Worm (Caenorhabditis elegans) whole organism, L4 larva: ENCODE data around the gene C27C12.4.
A peak's percentile ranks its signal among the peaks of the same experiment; 100 is the strongest.

Experiments
- D1046.2 ChIP-seq: fragments of 200-800 bp; sonication (Bioruptor generic); IDR thresholded peaks from 2 replicates; pipeline ENCODE4 v1.3.6; 2022; ENCODE audit warnings: missing genetic modification characterization, missing compliant biosample characterization
- F37D6.2 ChIP-seq: sonication (generic microtip); optimal IDR thresholded peaks from 2 replicates; lab custom pipeline; 2016; ENCODE audit warnings: mild to moderate bottlenecking, missing genetic modification characterization, missing compliant biosample characterization
- R02D3.7 ChIP-seq: fragments of 150-350 bp; sonication (generic microtip); optimal IDR thresholded peaks from 3 replicates; lab custom pipeline; 2014; ENCODE audit warnings: missing biosample characterization, missing genetic modification characterization
- Y105C5A.15 ChIP-seq: fragments of 200-800 bp; sonication (Bioruptor generic); IDR thresholded peaks from 2 replicates; pipeline ENCODE4 v1.3.6; 2022; ENCODE audit warnings: missing genetic modification characterization, missing compliant biosample characterization
- Y75B8A.6 ChIP-seq: fragments of 200-800 bp; sonication (Bioruptor generic); IDR thresholded peaks from 2 replicates; pipeline ENCODE4 v1.3.6; 2022; ENCODE audit warnings: missing genetic modification reagents, missing genetic modification characterization, missing compliant biosample characterization
- aha-1 ChIP-seq: fragments of 150-350 bp; peaks from one replicate; lab custom pipeline; 2014; ENCODE audit warnings: missing biosample characterization, missing genetic modification characterization
- daf-16 ChIP-seq, 3 experiments: sonication (generic microtip); optimal IDR thresholded peaks; 2 replicates each; lab custom pipeline; 2016 to 2017; ENCODE audit warnings: missing genetic modification characterization in 3 of 3, missing genetic modification reagents in 3 of 3, mild to moderate bottlenecking in 2 of 3, missing compliant biosample characterization in 2 of 3, missing biosample characterization in 1 of 3, moderate library complexity in 1 of 3
- dmd-6 ChIP-seq: fragments of 200-800 bp; sonication (Bioruptor generic); IDR thresholded peaks from 2 replicates; pipeline ENCODE4 v1.3.6; 2022; ENCODE audit warnings: missing genetic modification reagents, missing genetic modification characterization, missing compliant biosample characterization
- dmd-8 ChIP-seq: fragments of 200-800 bp; sonication (Bioruptor generic); IDR thresholded peaks from 2 replicates; pipeline ENCODE4 v1.3.6; 2022; ENCODE audit warnings: missing genetic modification characterization, missing compliant biosample characterization
- dve-1 ChIP-seq: sonication (generic microtip); optimal IDR thresholded peaks from 2 replicates; lab custom pipeline; 2017; ENCODE audit warnings: antibody characterized with exemption, mild to moderate bottlenecking, missing genetic modification characterization, missing compliant biosample characterization; ENCODE audit not compliant: insufficient read depth
- egl-43 ChIP-seq: fragments of 200-800 bp; sonication (Bioruptor generic); IDR thresholded peaks from 2 replicates; pipeline ENCODE4 v1.3.6; 2022; ENCODE audit warnings: missing genetic modification reagents, missing genetic modification characterization, missing compliant biosample characterization
- hif-1 ChIP-seq, 2 experiments: sonication (generic microtip); optimal IDR thresholded peaks; 2 replicates each; lab custom pipeline; 2016 to 2017; ENCODE audit warnings: missing compliant biosample characterization in 2 of 2, missing genetic modification characterization in 2 of 2, missing genetic modification reagents in 2 of 2, missing genotype in 2 of 2, mild to moderate bottlenecking in 1 of 2
- hlh-11 ChIP-seq: fragments of 200-800 bp; sonication (Bioruptor generic); optimal IDR thresholded peaks from 2 replicates; lab custom pipeline; 2018; ENCODE audit warnings: mild to moderate bottlenecking, missing genetic modification characterization, missing compliant biosample characterization
- hmg-1.1 ChIP-seq: fragments of 200-800 bp; sonication (Bioruptor generic); IDR thresholded peaks from 2 replicates; pipeline ENCODE4 v1.3.6; 2022; ENCODE audit warnings: missing genetic modification reagents, missing genetic modification characterization, missing compliant biosample characterization
- lir-3 ChIP-seq: sonication (generic microtip); optimal IDR thresholded peaks from 2 replicates; lab custom pipeline; 2016; ENCODE audit warnings: mild to moderate bottlenecking, missing genetic modification characterization, missing compliant biosample characterization
- mep-1 ChIP-seq: fragments of 150-350 bp; sonication (generic microtip); optimal IDR thresholded peaks from 3 replicates; lab custom pipeline; 2014; ENCODE audit warnings: missing biosample characterization, missing genetic modification characterization
- mes-2 ChIP-seq: sonication (generic microtip); optimal IDR thresholded peaks from 2 replicates; lab custom pipeline; 2016; ENCODE audit warnings: missing genotype, mild to moderate bottlenecking, missing genetic modification characterization, missing compliant biosample characterization; ENCODE audit not compliant: poor library complexity, severe bottlenecking
- nhr-237 ChIP-seq: sonication (generic microtip); optimal IDR thresholded peaks from 2 replicates; lab custom pipeline; 2017; ENCODE audit warnings: missing biosample characterization, missing genetic modification characterization
- nhr-25 ChIP-seq: sonication (generic microtip); optimal IDR thresholded peaks from 2 replicates; lab custom pipeline; 2017; ENCODE audit warnings: missing genetic modification characterization, mild to moderate bottlenecking, missing compliant biosample characterization, antibody characterized with exemption, moderate library complexity, borderline replicate concordance; ENCODE audit not compliant: insufficient read depth
- nhr-28 ChIP-seq: fragments of 150-350 bp; optimal IDR thresholded peaks from 2 replicates; lab custom pipeline; 2014; ENCODE audit warnings: missing biosample characterization, missing genetic modification characterization
- rbr-2 ChIP-seq: sonication (generic microtip); optimal IDR thresholded peaks from 2 replicates; lab custom pipeline; 2016; ENCODE audit warnings: missing genotype, missing genetic modification characterization, missing compliant biosample characterization
- sdz-12 ChIP-seq: fragments of 200-800 bp; sonication (Bioruptor generic); optimal IDR thresholded peaks from 2 replicates; lab custom pipeline; 2018; ENCODE audit warnings: mild to moderate bottlenecking, missing genetic modification characterization, missing compliant biosample characterization
- spr-3 ChIP-seq: fragments of 200-800 bp; sonication (Bioruptor generic); optimal IDR thresholded peaks from 2 replicates; lab custom pipeline; 2018; ENCODE audit warnings: mild to moderate bottlenecking, missing genetic modification characterization, missing compliant biosample characterization
- tra-1 ChIP-seq: fragments of 200-800 bp; sonication (Bioruptor generic); IDR thresholded peaks from 2 replicates; pipeline ENCODE4 v1.3.6; 2022; ENCODE audit warnings: missing genetic modification reagents, missing genetic modification characterization, missing compliant biosample characterization
- unc-39 ChIP-seq: sonication (generic microtip); optimal IDR thresholded peaks from 2 replicates; lab custom pipeline; 2017; ENCODE audit warnings: missing biosample characterization, missing genetic modification characterization
- unc-62 ChIP-seq, 3 experiments: fragments of 150-350 bp in 1 of 3; sonication (generic microtip); optimal IDR thresholded peaks in 2 of 3; peaks in 1 of 3; 1 replicate in 1 of 3; 2 replicates in 2 of 3; lab custom pipeline; 2014 to 2017; ENCODE audit warnings: missing biosample characterization in 3 of 3, missing genetic modification characterization in 3 of 3, missing genetic modification reagents in 3 of 3, missing genotype in 1 of 3
- zag-1 ChIP-seq: fragments of 150-350 bp; optimal IDR thresholded peaks from 2 replicates; lab custom pipeline; 2014; ENCODE audit warnings: missing biosample characterization, missing genetic modification characterization
- zfp-3 ChIP-seq: fragments of 200-800 bp; sonication (Bioruptor generic); conservative IDR thresholded peaks from 2 replicates; pipeline ENCODE4 v1.3.6; 2022; ENCODE audit warnings: missing genetic modification reagents, missing genetic modification characterization, missing compliant biosample characterization
- zip-2 ChIP-seq: fragments of 150-350 bp; optimal IDR thresholded peaks from 2 replicates; lab custom pipeline; 2014; ENCODE audit warnings: missing biosample characterization, missing genetic modification characterization

The C27C12.4 gene

DNA sequence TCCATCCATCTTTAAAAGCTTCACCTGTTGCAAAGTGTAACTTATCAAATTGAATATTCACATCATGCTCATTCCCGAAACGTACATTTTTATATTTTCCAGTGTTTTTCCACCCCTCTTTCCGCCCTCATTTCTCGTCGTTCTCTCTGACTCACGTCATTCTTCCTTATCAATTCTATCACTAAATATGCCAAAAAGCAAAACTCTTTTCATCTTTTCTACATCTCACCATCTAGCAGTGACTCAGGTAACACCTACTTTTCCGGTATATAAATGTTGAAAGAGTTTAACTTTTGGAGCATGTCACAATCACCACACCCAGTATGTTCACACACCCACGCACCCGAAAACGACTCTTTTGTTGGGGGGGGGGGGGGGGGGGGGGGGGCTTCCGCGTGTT is 9.4 kb upstream of the C27C12.4 start (continued):
- TF ChIP-seq unc-62 (GFP tag; optimal IDR thresholded peaks at IDR 0.05 in 1 of 2; lab: Kevin White, UChicago) = peak in 1 of 2 experiments; percentile 92
- TF ChIP-seq unc-62 (tag; optimal IDR thresholded peaks at IDR 0.05; lab: Kevin White, UChicago) = no peak
- no peak for TF ChIP-seq tra-1
- no peak for TF ChIP-seq D1046.2 (GFP tag; lab: Robert Waterston, UW)
- TF ChIP-seq spr-3 (GFP tag; lab: Kevin White, UChicago) = no peak
- peak; percentile 70 for TF ChIP-seq dmd-6 (GFP tag; lab: Robert Waterston, UW)
- no peak for TF ChIP-seq Y75B8A.6 (GFP tag; lab: Robert Waterston, UW)
- no peak for TF ChIP-seq sdz-12 (GFP tag; lab: Kevin White, UChicago)
- TF ChIP-seq mes-2 (tag; lab: Kevin White, UChicago) = peak; percentile 32
- no peak for TF ChIP-seq Y105C5A.15
- TF ChIP-seq nhr-237 (tag; lab: Kevin White, UChicago) = no peak

DNA sequence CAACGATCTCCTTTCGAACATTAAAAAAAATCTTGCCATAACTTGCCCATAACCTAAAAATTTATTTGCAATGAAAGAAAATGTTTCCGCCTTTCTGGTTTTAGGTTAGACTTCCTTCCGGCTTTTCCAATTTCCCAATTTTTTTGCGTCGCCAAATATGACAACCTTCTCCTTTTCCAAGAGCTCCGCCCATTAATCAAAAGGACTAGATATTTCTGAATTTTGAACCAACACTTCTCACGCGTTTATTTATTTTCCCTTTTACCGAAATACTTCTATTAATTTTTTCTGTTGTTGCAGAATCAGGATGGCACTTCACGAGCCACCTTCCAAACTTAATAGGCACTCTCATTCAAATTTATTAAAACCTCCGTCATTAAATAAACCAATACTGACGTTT is 8.2 kb upstream of the C27C12.4 start, which contains the start of gene egrh-1:
TSS of gene egrh-1 (plus strand) at position 301 of the 400 bp plus-strand sequence.
- peak; percentile 40 for TF ChIP-seq aha-1 (tag; lab: Kevin White, UChicago)
- TF ChIP-seq F37D6.2 (tag; lab: Kevin White, UChicago) = no peak

DNA sequence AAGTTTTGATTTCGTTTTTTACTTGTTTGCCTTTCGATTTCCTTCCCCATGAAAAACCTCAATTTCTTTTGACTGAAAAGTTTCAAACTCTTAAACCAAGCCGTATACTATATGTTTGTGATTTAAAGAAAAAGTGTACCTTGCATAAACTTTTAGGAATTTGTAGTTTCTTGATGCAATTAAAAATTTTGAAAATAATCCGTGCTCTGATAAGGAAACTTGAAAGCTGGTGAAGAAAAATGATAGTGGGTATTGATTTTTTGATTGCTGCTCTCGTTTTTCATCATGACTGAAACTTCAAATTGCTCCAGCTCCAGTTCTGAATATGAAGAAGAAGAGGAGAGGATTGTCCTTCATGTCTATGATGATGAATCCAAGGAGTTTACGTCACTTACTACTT is 4.8 kb upstream of the C27C12.4 start, which contains the start of gene acd-3:
TSS of gene acd-3 (plus strand) at position 222 of the 400 bp plus-strand sequence.
- no peak for TF ChIP-seq egl-43
- no peak for TF ChIP-seq hlh-11 (tag; lab: Kevin White, UChicago)
- no peak for TF ChIP-seq rbr-2 (tag; lab: Kevin White, UChicago)
- peak; percentile 1 for TF ChIP-seq dve-1
- peak; percentile 76 for TF ChIP-seq nhr-28 (tag; lab: Kevin White, UChicago)
- TF ChIP-seq daf-16 (GFP tag; optimal IDR thresholded peaks at IDR 0.05; lab: Kevin White, UChicago) = no peak
- peak; percentile 32 for TF ChIP-seq daf-16 (tag; optimal IDR thresholded peaks at IDR 0.05; lab: Kevin White, UChicago)
- peak; percentile 5 for TF ChIP-seq aha-1 (tag; lab: Kevin White, UChicago)
- TF ChIP-seq dmd-6 (GFP tag; lab: Robert Waterston, UW) = peak; percentile 32; the same call in 1 of the 2 replicates
- TF ChIP-seq R02D3.7 = no peak
- peak; percentile 33 for TF ChIP-seq mep-1 (tag; lab: Kevin White, UChicago)
- TF ChIP-seq zfp-3 (GFP tag; lab: Robert Waterston, UW) = no peak

DNA sequence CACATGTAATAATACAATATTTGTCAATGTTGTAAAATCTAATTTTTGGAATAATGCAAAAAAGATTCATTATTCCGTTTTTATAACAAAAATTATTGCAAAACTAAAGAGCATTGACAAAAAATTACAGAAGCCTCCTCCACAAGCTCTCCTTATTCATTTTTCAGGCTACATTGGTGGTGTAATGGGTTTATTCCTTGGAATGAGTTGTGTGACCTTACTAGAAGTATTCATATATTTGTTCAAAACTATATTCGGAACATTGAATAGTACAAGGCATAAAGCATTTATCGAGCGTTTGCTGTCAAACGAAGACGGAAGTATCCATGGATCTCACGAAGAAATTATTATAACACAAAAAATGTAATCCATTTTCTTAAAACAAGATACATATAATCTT is 2.0 kb upstream of the C27C12.4 start:
- no peak for TF ChIP-seq dmd-8 (GFP tag; lab: Robert Waterston, UW)
- no peak for TF ChIP-seq zip-2 (tag; lab: Kevin White, UChicago)
- TF ChIP-seq zag-1 (tag; lab: Kevin White, UChicago) = no peak
- TF ChIP-seq unc-39 (tag; lab: Kevin White, UChicago) = no peak
- no peak for TF ChIP-seq hmg-1.1 (GFP tag; lab: Robert Waterston, UW)
- peak in 1 of 2 experiments; percentile 26 for TF ChIP-seq unc-62 (GFP tag; optimal IDR thresholded peaks at IDR 0.05 in 1 of 2; lab: Kevin White, UChicago)
- no peak for TF ChIP-seq unc-62 (tag; optimal IDR thresholded peaks at IDR 0.05; lab: Kevin White, UChicago)
- TF ChIP-seq, all 104 proteins: peak for 1

DNA sequence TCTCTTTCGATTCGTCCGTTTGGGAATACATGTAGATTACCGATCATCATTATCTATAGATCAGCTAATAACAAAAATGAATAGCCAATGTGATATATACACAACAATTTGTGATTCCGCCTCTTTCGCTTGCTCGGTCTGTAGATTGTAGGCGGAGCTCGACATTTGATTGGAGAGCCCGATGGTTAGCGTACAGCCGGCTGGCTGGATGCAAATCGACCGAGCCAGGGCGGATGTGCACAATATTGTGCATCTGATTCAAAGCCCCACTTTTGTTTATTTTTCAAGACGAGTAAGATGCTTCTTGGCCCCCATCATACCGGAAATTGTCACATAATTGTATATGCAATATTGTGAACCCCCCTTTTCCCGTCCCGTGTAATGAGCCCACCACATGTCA is 7.9 kb downstream of the C27C12.4 start, which contains the start of gene dmd-4:
TSS of gene dmd-4 (minus strand) at position 101 of the 400 bp plus-strand sequence.
- no peak for TF ChIP-seq nhr-25 (tag; lab: Kevin White, UChicago)
- TF ChIP-seq hif-1 (tag; optimal IDR thresholded peaks at IDR 0.05; lab: Kevin White, UChicago) = no peak
- TF ChIP-seq unc-62 (GFP tag; optimal IDR thresholded peaks at IDR 0.05 in 1 of 2; lab: Kevin White, UChicago) = peak in 1 of 2 experiments; percentile 14
- no peak for TF ChIP-seq unc-62 (tag; optimal IDR thresholded peaks at IDR 0.05; lab: Kevin White, UChicago)
- no peak for TF ChIP-seq lir-3
